Worm (Caenorhabditis elegans): Measurements from ENCODE around the gene srw-139.
"Not testable (repeated sequence)": the region's sequence is repeated elsewhere in the genome, so short reads cannot be mapped to it uniquely, and the experiment has no call there.

Gene srw-139

ce11 chrV:2971307-2971999 lies 13.8 kb downstream of the srw-139 start, which contains the start of gene srw-129:
Gene srw-129, plus strand, starts transcription at chrV:2971949.
- no peak for TF ChIP-seq cog-1 (tag; optimal IDR thresholded peaks at IDR 0.05)
- no peak for TF ChIP-seq ztf-29 (GFP tag; IDR thresholded peaks at IDR 0.05)
- TF ChIP-seq flt-1 (GFP tag; IDR thresholded peaks at IDR 0.05): no peak
- no peak for TF ChIP-seq klf-2 (GFP tag; conservative IDR thresholded peaks at IDR 0.05)
- TF ChIP-seq ref-1 (GFP tag; conservative IDR thresholded peaks at IDR 0.05): no peak
- TF ChIP-seq med-1 (GFP tag; optimal IDR thresholded peaks at IDR 0.05; ENCODE audit: insufficient read depth): no peak
- TF ChIP-seq T22C8.4 (GFP tag; IDR thresholded peaks at IDR 0.05): no peak
- no peak for TF ChIP-seq ztf-23 (GFP tag; IDR thresholded peaks at IDR 0.05)
- TF ChIP-seq tab-1 (GFP tag; IDR thresholded peaks at IDR 0.05): no peak

- TF ChIP-seq klf-2 (GFP tag; conservative IDR thresholded peaks at IDR 0.05) (no peak), ref-1 (GFP tag; conservative IDR thresholded peaks at IDR 0.05) (no peak), T22C8.4 (GFP tag; IDR thresholded peaks at IDR 0.05) (no peak), ztf-23 (GFP tag; IDR thresholded peaks at IDR 0.05) (no peak), flt-1 (GFP tag; IDR thresholded peaks at IDR 0.05) (no peak), cog-1 (tag; optimal IDR thresholded peaks at IDR 0.05) (no peak), tab-1 (GFP tag; IDR thresholded peaks at IDR 0.05) (no peak), med-1 (GFP tag; optimal IDR thresholded peaks at IDR 0.05; ENCODE audit: insufficient read depth) (no peak), ztf-29 (GFP tag; IDR thresholded peaks at IDR 0.05) (no peak)
Observed at ce11 chrV:2964786-2965185, 20.4 kb downstream of the srw-139 start, which contains the start of gene srh-88. Gene srh-88, minus strand, starts transcription at chrV:2964886.

ce11 chrV:2962960-2963359 lies 22.2 kb downstream of the srw-139 start, which contains the start of gene srw-138:
Gene srw-138, minus strand, starts transcription at chrV:2963060.
- no peak for TF ChIP-seq ztf-23 (GFP tag; IDR thresholded peaks at IDR 0.05)

ce11 chrV:2960894-2961293 lies 24.3 kb downstream of the srw-139 start, which contains the start of gene srw-144:
Gene srw-144, minus strand, starts transcription at chrV:2960994.
- TF ChIP-seq tab-1 (GFP tag; IDR thresholded peaks at IDR 0.05) (no peak), ztf-29 (GFP tag; IDR thresholded peaks at IDR 0.05) (no peak), cog-1 (tag; optimal IDR thresholded peaks at IDR 0.05) (no peak), flt-1 (GFP tag; IDR thresholded peaks at IDR 0.05) (no peak), ref-1 (GFP tag; conservative IDR thresholded peaks at IDR 0.05) (no peak), med-1 (GFP tag; optimal IDR thresholded peaks at IDR 0.05; ENCODE audit: insufficient read depth) (no peak), klf-2 (GFP tag; conservative IDR thresholded peaks at IDR 0.05) (no peak), ztf-23 (GFP tag; IDR thresholded peaks at IDR 0.05) (no peak), T22C8.4 (GFP tag; IDR thresholded peaks at IDR 0.05) (no peak)

ce11 chrV:2958202-2958601 lies 27.0 kb downstream of the srw-139 start, which contains the start of gene srw-142:
Gene srw-142, minus strand, starts transcription at chrV:2958302.
- TF ChIP-seq T22C8.4 (GFP tag; IDR thresholded peaks at IDR 0.05): no peak
- TF ChIP-seq ref-1 (GFP tag; conservative IDR thresholded peaks at IDR 0.05): no peak
- no peak for TF ChIP-seq med-1 (GFP tag; optimal IDR thresholded peaks at IDR 0.05; ENCODE audit: insufficient read depth)
- TF ChIP-seq cog-1 (tag; optimal IDR thresholded peaks at IDR 0.05): no peak
- TF ChIP-seq klf-2 (GFP tag; conservative IDR thresholded peaks at IDR 0.05): no peak
- TF ChIP-seq tab-1 (GFP tag; IDR thresholded peaks at IDR 0.05): no peak
- no peak for TF ChIP-seq flt-1 (GFP tag; IDR thresholded peaks at IDR 0.05)
- TF ChIP-seq ztf-23 (GFP tag; IDR thresholded peaks at IDR 0.05): no peak
- no peak for TF ChIP-seq ztf-29 (GFP tag; IDR thresholded peaks at IDR 0.05)

- TF ChIP-seq ref-1 (GFP tag; conservative IDR thresholded peaks at IDR 0.05); tab-1 (GFP tag; IDR thresholded peaks at IDR 0.05); med-1 (GFP tag; optimal IDR thresholded peaks at IDR 0.05; ENCODE audit: insufficient read depth): not testable (repeated sequence)
Observed at ce11 chrV:2955342-2955741, 29.9 kb downstream of the srw-139 start, which contains the start of gene srh-248. Gene srh-248, minus strand, starts transcription at chrV:2955442.

ce11 chrV:2952102-2952501 lies 33.1 kb downstream of the srw-139 start, which contains the start of gene srw-122:
Gene srw-122, minus strand, starts transcription at chrV:2952202.
- not testable (repeated sequence) for TF ChIP-seq klf-2 (GFP tag; conservative IDR thresholded peaks at IDR 0.05); ref-1 (GFP tag; conservative IDR thresholded peaks at IDR 0.05); med-1 (GFP tag; optimal IDR thresholded peaks at IDR 0.05; ENCODE audit: insufficient read depth)

ce11 chrV:2945602-2946001 lies 39.6 kb downstream of the srw-139 start, which contains the start of gene srh-87:
Gene srh-87, minus strand, starts transcription at chrV:2945702.
- no peak for TF ChIP-seq ref-1 (GFP tag; conservative IDR thresholded peaks at IDR 0.05)
- TF ChIP-seq med-1 (GFP tag; optimal IDR thresholded peaks at IDR 0.05; ENCODE audit: insufficient read depth): no peak
- TF ChIP-seq tab-1 (GFP tag; IDR thresholded peaks at IDR 0.05): no peak
- TF ChIP-seq ztf-29 (GFP tag; IDR thresholded peaks at IDR 0.05): no peak
- TF ChIP-seq T22C8.4 (GFP tag; IDR thresholded peaks at IDR 0.05): no peak
- TF ChIP-seq ztf-23 (GFP tag; IDR thresholded peaks at IDR 0.05): no peak
- no peak for TF ChIP-seq klf-2 (GFP tag; conservative IDR thresholded peaks at IDR 0.05)

- TF ChIP-seq klf-2 (GFP tag; conservative IDR thresholded peaks at IDR 0.05) (no peak), T22C8.4 (GFP tag; IDR thresholded peaks at IDR 0.05) (no peak), ref-1 (GFP tag; conservative IDR thresholded peaks at IDR 0.05) (no peak), ztf-23 (GFP tag; IDR thresholded peaks at IDR 0.05) (no peak)
Observed at ce11 chrV:2943859-2944258, 41.4 kb downstream of the srw-139 start, which contains the start of gene srw-137. Gene srw-137, minus strand, starts transcription at chrV:2943959.

ce11 chrV:2942247-2942646 lies 43.0 kb downstream of the srw-139 start:
- TF ChIP-seq cog-1 (tag; optimal IDR thresholded peaks at IDR 0.05): no peak
- no peak for TF ChIP-seq ztf-29 (GFP tag; IDR thresholded peaks at IDR 0.05)
- no peak for TF ChIP-seq flt-1 (GFP tag; IDR thresholded peaks at IDR 0.05)
- TF ChIP-seq tab-1 (GFP tag; IDR thresholded peaks at IDR 0.05): no peak
- no peak for TF ChIP-seq ref-1 (GFP tag; conservative IDR thresholded peaks at IDR 0.05)
- no peak for TF ChIP-seq med-1 (GFP tag; optimal IDR thresholded peaks at IDR 0.05; ENCODE audit: insufficient read depth)

Data from whole organism, midembryonic.